Worm (Caenorhabditis elegans) whole organism, late embryonic: ENCODE data around the gene C18E9.7.
A peak's percentile ranks its signal among the peaks of the same experiment; 100 is the strongest.

Experiments
- C38D4.7 ChIP-seq: fragments of 200-800 bp; sonication (Bioruptor generic); optimal IDR thresholded peaks from 2 replicates; lab custom pipeline; 2018; ENCODE audit warnings: mild to moderate bottlenecking, missing genetic modification characterization, moderate library complexity, missing compliant biosample characterization
- K02D7.2 ChIP-seq: sonication (generic microtip); optimal IDR thresholded peaks from 2 replicates; lab custom pipeline; 2017; ENCODE audit warnings: mild to moderate bottlenecking, missing genetic modification characterization, missing compliant biosample characterization
- K09A11.1 ChIP-seq: sonication (generic microtip); optimal IDR thresholded peaks from 2 replicates; lab custom pipeline; 2017; ENCODE audit warnings: antibody characterized with exemption, mild to moderate bottlenecking, missing genetic modification characterization, missing compliant biosample characterization; ENCODE audit not compliant: insufficient read depth
- T23F11.4 ChIP-seq: fragments of 200-800 bp; sonication (Bioruptor generic); optimal IDR thresholded peaks from 2 replicates; lab custom pipeline; 2018; ENCODE audit warnings: mild to moderate bottlenecking, missing genetic modification characterization, missing compliant biosample characterization
- Y22D7AL.16 ChIP-seq: sonication (generic microtip); optimal IDR thresholded peaks from 2 replicates; lab custom pipeline; 2016; ENCODE audit warnings: missing genetic modification characterization, missing compliant biosample characterization
- ahr-1 ChIP-seq: sonication (generic microtip); optimal IDR thresholded peaks from 2 replicates; lab custom pipeline; 2016; ENCODE audit warnings: missing genetic modification characterization, missing compliant biosample characterization
- ceh-18 ChIP-seq: sonication (generic microtip); optimal IDR thresholded peaks from 2 replicates; lab custom pipeline; 2016; ENCODE audit warnings: missing genetic modification characterization, missing compliant biosample characterization
- ceh-19 ChIP-seq: fragments of 200-800 bp; sonication (Bioruptor generic); optimal IDR thresholded peaks from 2 replicates; lab custom pipeline; 2018; ENCODE audit warnings: mild to moderate bottlenecking, missing genetic modification characterization, missing compliant biosample characterization
- ceh-22 ChIP-seq: sonication (generic microtip); optimal IDR thresholded peaks from 2 replicates; lab custom pipeline; 2017; ENCODE audit warnings: missing biosample characterization, missing genetic modification characterization
- ceh-30 ChIP-seq: fragments of 150-350 bp; optimal IDR thresholded peaks from 2 replicates; lab custom pipeline; 2014; ENCODE audit warnings: missing biosample characterization, missing genetic modification characterization
- ceh-34 ChIP-seq: sonication (generic microtip); optimal IDR thresholded peaks from 2 replicates; lab custom pipeline; 2016; ENCODE audit warnings: mild to moderate bottlenecking, missing genetic modification characterization, missing compliant biosample characterization
- ceh-45 ChIP-seq: fragments of 200-800 bp; sonication (Bioruptor generic); IDR thresholded peaks from 2 replicates; pipeline ENCODE4 v1.3.6; 2022; ENCODE audit warnings: missing genetic modification reagents, missing genetic modification characterization, missing compliant biosample characterization
- ceh-9 ChIP-seq: sonication (generic microtip); optimal IDR thresholded peaks from 2 replicates; lab custom pipeline; 2016; ENCODE audit warnings: mild to moderate bottlenecking, missing genetic modification characterization, inconsistent platforms, missing compliant biosample characterization
- che-1 ChIP-seq: sonication (generic microtip); optimal IDR thresholded peaks from 2 replicates; lab custom pipeline; 2016; ENCODE audit warnings: mild to moderate bottlenecking, missing genetic modification characterization, missing compliant biosample characterization
- dve-1 ChIP-seq: sonication (generic microtip); optimal IDR thresholded peaks from 2 replicates; lab custom pipeline; 2017; ENCODE audit warnings: antibody characterized with exemption, mild to moderate bottlenecking, missing genetic modification characterization, missing compliant biosample characterization
- elt-4 ChIP-seq: sonication (generic microtip); optimal IDR thresholded peaks from 2 replicates; lab custom pipeline; 2016; ENCODE audit warnings: missing genetic modification characterization, missing compliant biosample characterization
- fkh-10 ChIP-seq: fragments of 150-350 bp; optimal IDR thresholded peaks from 2 replicates; lab custom pipeline; 2014; ENCODE audit warnings: missing biosample characterization, missing genetic modification reagents, missing genetic modification characterization
- hlh-13 ChIP-seq: fragments of 200-800 bp; sonication (Bioruptor generic); optimal IDR thresholded peaks from 2 replicates; lab custom pipeline; 2018; ENCODE audit warnings: mild to moderate bottlenecking, missing genetic modification characterization, missing compliant biosample characterization
- hlh-15 ChIP-seq: sonication (generic microtip); optimal IDR thresholded peaks from 2 replicates; lab custom pipeline; 2016; ENCODE audit warnings: missing genetic modification characterization, missing compliant biosample characterization
- hlh-30 ChIP-seq: sonication (generic microtip); optimal IDR thresholded peaks from 2 replicates; lab custom pipeline; 2017; ENCODE audit warnings: antibody characterized with exemption, missing genetic modification characterization, missing compliant biosample characterization; ENCODE audit not compliant: insufficient read depth
- lin-11 ChIP-seq: fragments of 200-800 bp; sonication (Bioruptor generic); optimal IDR thresholded peaks from 2 replicates; lab custom pipeline; 2018; ENCODE audit warnings: mild to moderate bottlenecking, missing genetic modification characterization, missing compliant biosample characterization
- madf-2 ChIP-seq: sonication (generic microtip); optimal IDR thresholded peaks from 2 replicates; lab custom pipeline; 2017; ENCODE audit warnings: missing genetic modification characterization, missing compliant biosample characterization
- pros-1 ChIP-seq: fragments of 150-350 bp; optimal IDR thresholded peaks from 2 replicates; lab custom pipeline; 2014; ENCODE audit warnings: missing biosample characterization, missing genetic modification reagents, missing genetic modification characterization
- rnt-1 ChIP-seq: sonication (generic microtip); optimal IDR thresholded peaks from 2 replicates; lab custom pipeline; 2016; ENCODE audit warnings: missing genetic modification characterization, missing compliant biosample characterization
- sdc-2 ChIP-seq: sonication (generic microtip); optimal IDR thresholded peaks from 2 replicates; lab custom pipeline; 2016; ENCODE audit warnings: missing genotype, missing genetic modification characterization, missing compliant biosample characterization
- sox-2 ChIP-seq: fragments of 200-800 bp; sonication (Bioruptor generic); IDR thresholded peaks from 2 replicates; pipeline ENCODE4 v1.3.6; 2022; ENCODE audit warnings: missing genetic modification reagents, missing genetic modification characterization, missing compliant biosample characterization
- sox-4 ChIP-seq: sonication (generic microtip); optimal IDR thresholded peaks from 2 replicates; lab custom pipeline; 2017; ENCODE audit warnings: mild to moderate bottlenecking, missing genetic modification characterization, inconsistent platforms, missing compliant biosample characterization
- tbx-2 ChIP-seq: sonication (generic microtip); optimal IDR thresholded peaks from 2 replicates; lab custom pipeline; 2016; ENCODE audit warnings: missing genetic modification characterization, missing compliant biosample characterization
- tbx-7 ChIP-seq: sonication (generic microtip); optimal IDR thresholded peaks from 2 replicates; lab custom pipeline; 2016; ENCODE audit warnings: missing genotype, missing genetic modification characterization, missing compliant biosample characterization
- ttx-3 ChIP-seq: sonication (generic microtip); optimal IDR thresholded peaks from 2 replicates; lab custom pipeline; 2016; ENCODE audit warnings: missing genetic modification reagents, missing genetic modification characterization, missing compliant biosample characterization
- unc-3 ChIP-seq, 2 experiments: fragments of 200-800 bp in 1 of 2; sonication (Bioruptor generic) in 1 of 2; sonication (generic microtip) in 1 of 2; conservative IDR thresholded peaks in 1 of 2; optimal IDR thresholded peaks in 1 of 2; 2 replicates each; pipeline versions ENCODE4 v1.3.6 to Lab custom; 2016 to 2022; ENCODE audit warnings: missing compliant biosample characterization in 2 of 2, missing genetic modification characterization in 2 of 2, missing genetic modification reagents in 1 of 2
- unc-55 ChIP-seq: sonication (generic microtip); optimal IDR thresholded peaks from 2 replicates; lab custom pipeline; 2017; ENCODE audit warnings: missing biosample characterization, missing genetic modification reagents, missing genetic modification characterization
- unc-86 ChIP-seq: sonication (generic microtip); optimal IDR thresholded peaks from 2 replicates; lab custom pipeline; 2016; ENCODE audit warnings: missing genetic modification characterization, missing compliant biosample characterization
- zip-5 ChIP-seq: sonication (generic microtip); optimal IDR thresholded peaks from 2 replicates; lab custom pipeline; 2016; ENCODE audit warnings: missing genetic modification characterization, missing compliant biosample characterization

The C18E9.7 gene

ce11 chrII:8964835-8965234 is 17.7 kb downstream of the C18E9.7 start, which contains the start of the genes ndub-3 and C18E9.2:
TSS of gene ndub-3 (minus strand) at chrII:8964890.
TSS of gene C18E9.2 (plus strand) at chrII:8965006.
- no peak for TF ChIP-seq unc-3 (GFP tag; conservative IDR thresholded peaks at IDR 0.05; lab: Robert Waterston, UW)
- no peak for TF ChIP-seq unc-3 (tag; optimal IDR thresholded peaks at IDR 0.05; lab: Kevin White, UChicago)
- TF ChIP-seq ttx-3 (tag; lab: Kevin White, UChicago), result peak; percentile 14
- TF ChIP-seq, all 69 proteins: peak for 1

- TF ChIP-seq hlh-13 (GFP tag; lab: Kevin White, UChicago) (no peak), unc-55 (GFP tag; lab: Kevin White, UChicago) (no peak), T23F11.4 (GFP tag; lab: Kevin White, UChicago) (no peak), unc-86 (no peak), zip-5 (tag; lab: Kevin White, UChicago) (no peak), C38D4.7 (no peak), Y22D7AL.16 (tag; lab: Kevin White, UChicago) (no peak), dve-1 (tag; lab: Kevin White, UChicago) (no peak), rnt-1 (tag; lab: Kevin White, UChicago) (no peak), ceh-34 (tag; lab: Kevin White, UChicago) (no peak), sdc-2 (tag; lab: Kevin White, UChicago) (no peak), K09A11.1 (tag; lab: Kevin White, UChicago) (no peak), lin-11 (tag; lab: Kevin White, UChicago) (no peak), elt-4 (tag; lab: Kevin White, UChicago) (no peak), tbx-2 (tag; lab: Kevin White, UChicago) (no peak), tbx-7 (tag; lab: Kevin White, UChicago) (no peak)
Observed at ce11 chrII:8964049-8964448, 18.5 kb downstream of the C18E9.7 start, which contains the start of gene sftd-3. TSS of gene sftd-3 (minus strand) at chrII:8964149.

- TF ChIP-seq ceh-45 (no peak), ceh-18 (peak; percentile 42)
Observed at ce11 chrII:8962206-8962605, 20.4 kb downstream of the C18E9.7 start.

- peak; percentile 70 for TF ChIP-seq unc-55 (GFP tag; lab: Kevin White, UChicago)
- no peak for TF ChIP-seq ahr-1 (tag; lab: Kevin White, UChicago)
Observed at ce11 chrII:8961450-8961849, 21.1 kb downstream of the C18E9.7 start.

- TF ChIP-seq hlh-30 (tag; lab: Kevin White, UChicago) (no peak), ceh-34 (tag; lab: Kevin White, UChicago) (no peak), madf-2 (tag; lab: Kevin White, UChicago) (no peak), ceh-22 (tag; lab: Kevin White, UChicago) (no peak), hlh-15 (tag; lab: Kevin White, UChicago) (no peak), ceh-30 (tag; lab: Kevin White, UChicago) (no peak), tbx-7 (tag; lab: Kevin White, UChicago) (no peak), ceh-19 (no peak), che-1 (no peak), K02D7.2 (tag; lab: Kevin White, UChicago) (no peak), unc-55 (GFP tag; lab: Kevin White, UChicago) (no peak), ceh-45 (no peak), pros-1 (tag; lab: Kevin White, UChicago) (no peak), fkh-10 (no peak), elt-4 (tag; lab: Kevin White, UChicago) (no peak), ceh-9 (tag; lab: Kevin White, UChicago) (no peak), sox-4 (tag; lab: Kevin White, UChicago) (no peak), sox-2 (GFP tag; lab: Robert Waterston, UW) (no peak)
- TF ChIP-seq, all 69 proteins: peak for 0
Observed at ce11 chrII:8960414-8960813, 22.2 kb downstream of the C18E9.7 start, which contains the start of gene cal-2. TSS of gene cal-2 (plus strand) at chrII:8960714.
